Worm (Caenorhabditis elegans) whole organism, L3 larva: ENCODE measurements around the gene DH11.2.

ENCODE experiments used
- jun-1 ChIP-seq: fragments of 150-350 bp; optimal IDR thresholded peaks from 2 replicates; lab custom pipeline; 2014; ENCODE audit warnings: missing biosample characterization, missing genetic modification reagents, missing genetic modification characterization
- lin-39 ChIP-seq: fragments of 150-350 bp; optimal IDR thresholded peaks from 2 replicates; lab custom pipeline; 2018; ENCODE audit warnings: missing biosample characterization, missing genetic modification reagents, missing genetic modification characterization
- mml-1 ChIP-seq: fragments of 150-350 bp; sonication (generic microtip); optimal IDR thresholded peaks from 3 replicates; lab custom pipeline; 2014; ENCODE audit warnings: missing biosample characterization, missing genetic modification characterization
- nhr-11 ChIP-seq: fragments of 150-350 bp; optimal IDR thresholded peaks from 2 replicates; lab custom pipeline; 2014; ENCODE audit warnings: missing biosample characterization, missing genetic modification characterization
- pha-4 ChIP-seq: fragments of 150-350 bp; optimal IDR thresholded peaks from 2 replicates; lab custom pipeline; 2014; ENCODE audit warnings: missing biosample characterization, missing genetic modification reagents, missing genetic modification characterization
- snpc-4 ChIP-seq: fragments of 150-350 bp; optimal IDR thresholded peaks from 2 replicates; lab custom pipeline; 2014; ENCODE audit warnings: missing biosample characterization, missing genetic modification characterization

DNA sequence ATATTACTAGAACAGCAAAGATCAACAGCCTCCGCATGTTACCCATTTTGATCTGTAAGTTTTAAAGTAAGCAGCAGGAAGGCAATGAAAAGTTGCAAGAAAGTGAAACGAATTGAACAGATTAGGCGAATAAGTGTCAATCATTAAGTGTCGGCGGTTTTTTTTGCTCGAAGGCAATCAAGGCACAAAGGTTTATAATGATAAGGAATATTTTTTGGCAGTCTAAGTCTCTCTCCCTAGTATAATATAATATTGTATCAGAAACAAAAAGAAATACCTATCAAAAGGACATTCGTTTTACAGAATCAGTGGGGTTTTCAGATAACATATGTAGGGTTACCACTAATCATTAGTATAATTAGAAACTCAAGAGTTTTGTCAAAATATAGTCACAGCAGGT is 20.0 kb downstream of the DH11.2 start, which contains the start of gene nrf-6:
- TF ChIP-seq nhr-11 (tag; lab: Kevin White, UChicago) (no peak), jun-1 (no peak), lin-39 (tag; lab: Kevin White, UChicago) (no peak), snpc-4 (tag; lab: Kevin White, UChicago) (no peak), mml-1 (tag; lab: Kevin White, UChicago) (no peak), pha-4 (tag; lab: Kevin White, UChicago) (no peak)
